Worm (Caenorhabditis elegans): ENCODE results near the gene F40C5.2.

DNA sequence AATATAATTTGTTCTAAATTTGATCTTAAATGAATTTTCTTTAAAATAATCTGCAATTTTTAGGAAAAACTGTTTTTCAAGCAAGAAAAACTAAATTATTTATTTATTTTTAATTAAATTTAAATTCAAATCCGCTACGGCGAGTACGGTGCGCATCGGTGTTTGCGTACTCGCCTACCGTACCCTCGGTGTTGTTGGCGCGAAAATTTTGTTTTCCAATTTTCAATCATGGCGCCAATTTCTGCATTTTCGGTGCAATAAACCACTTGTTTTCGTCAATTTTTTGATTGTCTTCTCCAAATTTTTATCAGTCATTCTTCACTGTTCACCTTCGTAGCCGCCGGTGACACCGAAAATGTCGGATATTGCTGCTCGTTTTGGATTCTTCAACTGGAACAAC lies 8.0 kb downstream of the F40C5.2 start, which contains the start of gene pygl-1:
- TF ChIP-seq flt-1 (GFP tag; IDR thresholded peaks at IDR 0.05) (no peak), ref-1 (GFP tag; conservative IDR thresholded peaks at IDR 0.05) (no peak), cog-1 (tag; optimal IDR thresholded peaks at IDR 0.05) (no peak), ztf-23 (GFP tag; IDR thresholded peaks at IDR 0.05) (no peak), tab-1 (GFP tag; IDR thresholded peaks at IDR 0.05) (no peak), ztf-29 (GFP tag; IDR thresholded peaks at IDR 0.05) (no peak), T22C8.4 (GFP tag; IDR thresholded peaks at IDR 0.05) (no peak), med-1 (GFP tag; optimal IDR thresholded peaks at IDR 0.05; ENCODE audit: insufficient read depth) (no peak)
